Fruit fly (Drosophila melanogaster): Measurements from ENCODE around the gene Oga.
A peak's percentile ranks its signal among the peaks of the same experiment; 100 is the strongest.

Gene Oga

dm6 chr3R:21205680-21206326 lies 13.1 kb upstream of the Oga start:
- TF ChIP-seq pros (GFP tag; optimal IDR thresholded peaks at IDR 0.05) = no peak
- no peak for TF ChIP-seq CG3726 (GFP tag; IDR thresholded peaks at IDR 0.05)
- TF ChIP-seq CG13296 (GFP tag; optimal IDR thresholded peaks at IDR 0.05) = no peak
- TF ChIP-seq CG9609 (GFP tag; optimal IDR thresholded peaks at IDR 0.05) = no peak
- TF ChIP-seq CG33213 (GFP tag; optimal IDR thresholded peaks at IDR 0.05) = no peak
- TF ChIP-seq zen2 (GFP tag; IDR thresholded peaks at IDR 0.05; ENCODE audit: partially characterized antibody) = no peak
- TF ChIP-seq CG12299 (tag; optimal IDR thresholded peaks at IDR 0.05) = no peak
- TF ChIP-seq Bgb (GFP tag; IDR thresholded peaks at IDR 0.05; ENCODE audit: partially characterized antibody) = no peak
- no peak for TF ChIP-seq CG13424 (tag; optimal IDR thresholded peaks at IDR 0.05)
- TF ChIP-seq CG11504 (tag; optimal IDR thresholded peaks at IDR 0.05) = peak; percentile 68
- TF ChIP-seq Fer2 (tag; optimal IDR thresholded peaks at IDR 0.05) = no peak
- TF ChIP-seq Lhr (GFP tag; optimal IDR thresholded peaks at IDR 0.05) = no peak
- no peak for TF ChIP-seq CG4360 (GFP tag; IDR thresholded peaks at IDR 0.05)
- no peak for TF ChIP-seq vnd (GFP tag; IDR thresholded peaks at IDR 0.05; ENCODE audit: partially characterized antibody)
- no peak for TF ChIP-seq sens (GFP tag)
- TF ChIP-seq CG31441 (GFP tag; IDR thresholded peaks at IDR 0.05) = peak; percentile 61
- no peak for TF ChIP-seq ranshi (GFP tag; IDR thresholded peaks at IDR 0.05)
- TF ChIP-seq CG9437 (GFP tag; optimal IDR thresholded peaks at IDR 0.05) = peak; percentile 51
- TF ChIP-seq stc (GFP tag; IDR thresholded peaks at IDR 0.05) = peak; percentile 55; the same call in 1 of the 2 replicates
- no peak; the same call in 2 of the 3 replicates for TF ChIP-seq z (GFP tag; IDR thresholded peaks at IDR 0.05)
- TF ChIP-seq CG10462 (GFP tag; optimal IDR thresholded peaks at IDR 0.05) = no peak
- 0 out of 2 replicates have a peak, but pooled peaks have one; percentile 22 for TF ChIP-seq nerfin-2 (GFP tag; IDR thresholded peaks at IDR 0.05; ENCODE audit: partially characterized antibody)
- peak; percentile 55 for TF ChIP-seq oc (tag; optimal IDR thresholded peaks at IDR 0.05)
- TF ChIP-seq CG2199 (GFP tag; IDR thresholded peaks at IDR 0.05) = no peak
- TF ChIP-seq ase (GFP tag; IDR thresholded peaks at IDR 0.05) = no peak
- peak; percentile 52 for TF ChIP-seq CG8388 (GFP tag; optimal IDR thresholded peaks at IDR 0.05)
- TF ChIP-seq CG17802 (tag; optimal IDR thresholded peaks at IDR 0.05) = peak; percentile 30
- TF ChIP-seq CG7786 (GFP tag; optimal IDR thresholded peaks at IDR 0.05) = no peak
- TF ChIP-seq CG14710 (tag; optimal IDR thresholded peaks at IDR 0.05) = peak; percentile 45
- TF ChIP-seq chif (GFP tag; optimal IDR thresholded peaks at IDR 0.05) = no peak
- TF ChIP-seq jigr1 (GFP tag; IDR thresholded peaks at IDR 0.05) = no peak
- TF ChIP-seq shn (GFP tag; optimal IDR thresholded peaks at IDR 0.05) = no peak
- peak; percentile 4 for TF ChIP-seq Max (GFP tag; optimal IDR thresholded peaks at IDR 0.05)
- peak; percentile 64 for TF ChIP-seq CG4424 (GFP tag; optimal IDR thresholded peaks at IDR 0.05)
- TF ChIP-seq ewg (GFP tag; optimal IDR thresholded peaks at IDR 0.05) = peak; percentile 34
- TF ChIP-seq NfI (GFP tag; optimal IDR thresholded peaks at IDR 0.05) = no peak
- no peak for TF ChIP-seq grau (tag; optimal IDR thresholded peaks at IDR 0.05)
- no peak for TF ChIP-seq lilli (GFP tag; optimal IDR thresholded peaks at IDR 0.05)
- no peak for TF ChIP-seq Mes4 (GFP tag; optimal IDR thresholded peaks at IDR 0.05)
- TF ChIP-seq CG1832 (GFP tag; optimal IDR thresholded peaks at IDR 0.05) = no peak
- no peak for TF ChIP-seq fru (optimal IDR thresholded peaks at IDR 0.05)
- TF ChIP-seq Gug (GFP tag; IDR thresholded peaks at IDR 0.05) = no peak
- no peak for TF ChIP-seq CG11085 (GFP tag; IDR thresholded peaks at IDR 0.05)
- no peak for TF ChIP-seq CG12391 (tag; optimal IDR thresholded peaks at IDR 0.05)
- no peak for TF ChIP-seq CG10274 (GFP tag; optimal IDR thresholded peaks at IDR 0.05)
- TF ChIP-seq Fer1 (GFP tag; optimal IDR thresholded peaks at IDR 0.05) = no peak
- no peak for TF ChIP-seq CG2889 (GFP tag; IDR thresholded peaks at IDR 0.05)
- peak; percentile 42 for TF ChIP-seq ttk (GFP tag; IDR thresholded peaks at IDR 0.05)
- TF ChIP-seq CG16863 (GFP tag; optimal IDR thresholded peaks at IDR 0.05) = no peak
- no peak for TF ChIP-seq pzg (GFP tag; optimal IDR thresholded peaks at IDR 0.05)
- TF ChIP-seq MBD-R2 (GFP tag; IDR thresholded peaks at IDR 0.05) = no peak
